Worm (Caenorhabditis elegans) whole organism, L2 larva: ENCODE data around the gene F52B11.5.

ENCODE experiments used
- C34F6.9 ChIP-seq: fragments of 150-350 bp; optimal IDR thresholded peaks from 2 replicates; lab custom pipeline; 2014; ENCODE audit warnings: missing biosample characterization, missing genetic modification characterization
- F13H6.1 ChIP-seq: sonication (generic microtip); optimal IDR thresholded peaks from 2 replicates; lab custom pipeline; 2016; ENCODE audit warnings: missing genetic modification characterization, missing compliant biosample characterization
- R02D3.7 ChIP-seq: fragments of 150-350 bp; optimal IDR thresholded peaks from 2 replicates; lab custom pipeline; 2014; ENCODE audit warnings: missing biosample characterization, missing genetic modification characterization
- ZK546.5 ChIP-seq: sonication (generic microtip); optimal IDR thresholded peaks from 2 replicates; lab custom pipeline; 2017; ENCODE audit warnings: missing biosample characterization, missing genetic modification characterization
- alr-1 ChIP-seq: fragments of 150-350 bp; optimal IDR thresholded peaks from 2 replicates; lab custom pipeline; 2014; ENCODE audit warnings: missing biosample characterization, missing genetic modification characterization
- aly-2 ChIP-seq: fragments of 150-350 bp; optimal IDR thresholded peaks from 2 replicates; lab custom pipeline; 2014; ENCODE audit warnings: missing biosample characterization, missing genetic modification characterization
- blmp-1 ChIP-seq: sonication (generic microtip); optimal IDR thresholded peaks from 2 replicates; lab custom pipeline; 2017; ENCODE audit warnings: missing genetic modification characterization, mild to moderate bottlenecking, missing compliant biosample characterization, antibody characterized with exemption, moderate library complexity; ENCODE audit not compliant: insufficient read depth
- ceh-16 ChIP-seq: fragments of 150-350 bp; optimal IDR thresholded peaks from 2 replicates; lab custom pipeline; 2014; ENCODE audit warnings: missing biosample characterization, missing genetic modification characterization
- crh-2 ChIP-seq: sonication (generic microtip); optimal IDR thresholded peaks from 2 replicates; lab custom pipeline; 2017; ENCODE audit warnings: missing biosample characterization, missing genetic modification characterization
- dmd-4 ChIP-seq: sonication (generic microtip); optimal IDR thresholded peaks from 2 replicates; lab custom pipeline; 2017; ENCODE audit warnings: missing biosample characterization, missing genetic modification characterization
- elt-1 ChIP-seq: fragments of 150-350 bp; optimal IDR thresholded peaks from 2 replicates; lab custom pipeline; 2014; ENCODE audit warnings: missing biosample characterization, missing genetic modification characterization
- elt-3 ChIP-seq: sonication (generic microtip); optimal IDR thresholded peaks from 2 replicates; lab custom pipeline; 2017; ENCODE audit warnings: missing biosample characterization, missing genetic modification characterization
- fos-1 ChIP-seq: fragments of 150-350 bp; optimal IDR thresholded peaks from 2 replicates; lab custom pipeline; 2014; ENCODE audit warnings: missing biosample characterization, missing genetic modification characterization
- lin-13 ChIP-seq: fragments of 150-350 bp; optimal IDR thresholded peaks from 2 replicates; lab custom pipeline; 2014; ENCODE audit warnings: missing biosample characterization, missing genetic modification reagents, missing genetic modification characterization
- lin-39 ChIP-seq: fragments of 150-350 bp; optimal IDR thresholded peaks from 2 replicates; lab custom pipeline; 2014; ENCODE audit warnings: missing biosample characterization, missing genetic modification reagents, missing genetic modification characterization
- mab-5 ChIP-seq: fragments of 150-350 bp; optimal IDR thresholded peaks from 2 replicates; lab custom pipeline; 2014; ENCODE audit warnings: missing biosample characterization, missing genetic modification characterization
- mbf-1 ChIP-seq: sonication (generic microtip); optimal IDR thresholded peaks from 2 replicates; lab custom pipeline; 2017; ENCODE audit warnings: missing biosample characterization, missing genetic modification characterization
- mdl-1 ChIP-seq, 2 experiments: fragments of 150-350 bp in 1 of 2; sonication (generic microtip) in 1 of 2; optimal IDR thresholded peaks; 2 replicates each; lab custom pipeline; 2017; ENCODE audit warnings: missing biosample characterization in 2 of 2, missing genetic modification characterization in 2 of 2
- nhr-10 ChIP-seq: sonication (generic microtip); optimal IDR thresholded peaks from 2 replicates; lab custom pipeline; 2017; ENCODE audit warnings: missing biosample characterization, missing genetic modification characterization
- nhr-12 ChIP-seq: fragments of 150-350 bp; optimal IDR thresholded peaks from 2 replicates; lab custom pipeline; 2014; ENCODE audit warnings: missing biosample characterization, missing genetic modification characterization
- nhr-129 ChIP-seq: fragments of 150-350 bp; optimal IDR thresholded peaks from 2 replicates; lab custom pipeline; 2014; ENCODE audit warnings: missing biosample characterization, missing genetic modification characterization
- nhr-21 ChIP-seq: fragments of 150-350 bp; optimal IDR thresholded peaks from 2 replicates; lab custom pipeline; 2014; ENCODE audit warnings: missing biosample characterization, missing genetic modification characterization
- nhr-23 ChIP-seq: fragments of 150-350 bp; optimal IDR thresholded peaks from 2 replicates; lab custom pipeline; 2014; ENCODE audit warnings: missing biosample characterization, missing genetic modification reagents, missing genetic modification characterization
- nhr-237 ChIP-seq: fragments of 150-350 bp; optimal IDR thresholded peaks from 2 replicates; lab custom pipeline; 2014; ENCODE audit warnings: missing biosample characterization, missing genetic modification characterization
- nhr-25 ChIP-seq: fragments of 150-350 bp; sonication (generic microtip); optimal IDR thresholded peaks from 3 replicates; lab custom pipeline; 2014; ENCODE audit warnings: missing biosample characterization, missing genetic modification characterization
- nhr-6 ChIP-seq: fragments of 150-350 bp; optimal IDR thresholded peaks from 2 replicates; lab custom pipeline; 2014; ENCODE audit warnings: missing biosample characterization, missing genetic modification characterization
- skn-1 ChIP-seq: sonication (generic microtip); optimal IDR thresholded peaks from 2 replicates; lab custom pipeline; 2017; ENCODE audit warnings: missing biosample characterization, missing genetic modification characterization
- sma-3 ChIP-seq: sonication (generic microtip); optimal IDR thresholded peaks from 2 replicates; lab custom pipeline; 2016; ENCODE audit warnings: missing genetic modification reagents, missing genetic modification characterization, missing compliant biosample characterization
- sma-9 ChIP-seq, 2 experiments: fragments of 150-350 bp in 1 of 2; sonication (generic microtip) in 1 of 2; optimal IDR thresholded peaks; 2 replicates each; lab custom pipeline; 2014 to 2016; ENCODE audit warnings: missing genetic modification characterization in 2 of 2, mild to moderate bottlenecking in 1 of 2, missing biosample characterization in 1 of 2, missing compliant biosample characterization in 1 of 2, missing genetic modification reagents in 1 of 2, moderate library complexity in 1 of 2
- unc-39 ChIP-seq: fragments of 150-350 bp; optimal IDR thresholded peaks from 2 replicates; lab custom pipeline; 2014; ENCODE audit warnings: missing biosample characterization, missing genetic modification characterization
- unc-55 ChIP-seq: fragments of 150-350 bp; sonication (generic microtip); optimal IDR thresholded peaks from 3 replicates; lab custom pipeline; 2014; ENCODE audit warnings: missing biosample characterization, missing genetic modification reagents, missing genetic modification characterization
- unc-62 ChIP-seq: fragments of 150-350 bp; optimal IDR thresholded peaks from 2 replicates; lab custom pipeline; 2014; ENCODE audit warnings: missing biosample characterization, missing genetic modification reagents, missing genetic modification characterization
- zag-1 ChIP-seq: fragments of 150-350 bp; optimal IDR thresholded peaks from 2 replicates; lab custom pipeline; 2014; ENCODE audit warnings: missing biosample characterization, missing genetic modification characterization
- ztf-1 ChIP-seq: fragments of 200-800 bp; sonication (Bioruptor generic); conservative IDR thresholded peaks from 2 replicates; pipeline ENCODE4 v1.3.6; 2022; ENCODE audit warnings: missing genetic modification characterization, missing compliant biosample characterization
- ztf-11 ChIP-seq: sonication (generic microtip); optimal IDR thresholded peaks from 2 replicates; lab custom pipeline; 2017; ENCODE audit warnings: missing biosample characterization, missing genetic modification characterization
- ztf-4 ChIP-seq: fragments of 150-350 bp; optimal IDR thresholded peaks from 2 replicates; lab custom pipeline; 2014; ENCODE audit warnings: missing biosample characterization, missing genetic modification characterization

F52B11.5 gene

DNA sequence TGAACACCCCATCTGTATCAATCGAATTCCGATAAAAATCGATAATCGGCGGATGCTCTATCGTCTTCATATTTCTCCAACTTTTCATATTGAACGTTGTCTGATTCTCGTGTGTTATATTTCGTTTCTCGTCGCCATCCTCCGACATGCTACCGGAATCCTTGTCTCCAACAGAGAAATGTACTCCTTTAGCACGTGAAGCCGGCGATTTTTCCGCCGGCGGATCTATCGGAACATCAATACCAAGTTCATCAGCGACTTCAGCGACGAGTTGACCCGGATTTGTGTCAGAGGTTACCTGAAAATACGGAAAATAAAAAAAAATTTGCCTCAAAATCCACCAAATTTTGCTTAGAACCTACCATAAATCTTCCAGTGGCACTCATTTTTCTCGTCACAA lies 12.0 kb upstream of the F52B11.5 start:
- TF ChIP-seq lin-13 (GFP tag; lab: Kevin White, UChicago): no peak
- TF ChIP-seq nhr-21 (tag; lab: Kevin White, UChicago): no peak
- no peak for TF ChIP-seq nhr-129 (tag; lab: Kevin White, UChicago)
- no peak for TF ChIP-seq fos-1 (tag; lab: Kevin White, UChicago)
- no peak for TF ChIP-seq nhr-23
- TF ChIP-seq mbf-1: no peak
- TF ChIP-seq R02D3.7: no peak
- no peak for TF ChIP-seq ztf-1 (GFP tag; lab: Robert Waterston, UW)
- no peak for TF ChIP-seq C34F6.9

ce11 chrIV:14114357-14114756 lies 11.3 kb upstream of the F52B11.5 start:
- TF ChIP-seq elt-3 (tag; lab: Kevin White, UChicago) (no peak), ceh-16 (no peak), dmd-4 (no peak), aly-2 (tag; lab: Kevin White, UChicago) (no peak), mdl-1 (tag; optimal IDR thresholded peaks at IDR 0.05; lab: Kevin White, UChicago) (no peak), nhr-25 (tag; lab: Kevin White, UChicago) (no peak), nhr-6 (no peak), ZK546.5 (no peak), unc-39 (tag; lab: Kevin White, UChicago) (no peak), unc-55 (GFP tag; lab: Kevin White, UChicago) (no peak), sma-3 (no peak), fos-1 (tag; lab: Kevin White, UChicago) (no peak), crh-2 (no peak), zag-1 (no peak), nhr-237 (no peak), sma-9 (GFP tag; optimal IDR thresholded peaks at IDR 0.05; lab: Kevin White, UChicago) (no peak), sma-9 (tag; optimal IDR thresholded peaks at IDR 0.05; lab: Kevin White, UChicago) (no peak), ztf-11 (tag; lab: Kevin White, UChicago) (no peak)
- TF ChIP-seq, all 48 proteins: peak for 0

ce11 chrIV:14113621-14114020 lies 10.6 kb upstream of the F52B11.5 start:
- no peak for TF ChIP-seq dmd-4
- no peak for TF ChIP-seq elt-1
- TF ChIP-seq F13H6.1: no peak
- no peak for TF ChIP-seq aly-2 (tag; lab: Kevin White, UChicago)
- TF ChIP-seq skn-1 (tag; lab: Kevin White, UChicago): no peak
- no peak for TF ChIP-seq mab-5 (tag; lab: Kevin White, UChicago)
- TF ChIP-seq blmp-1 (tag; lab: Kevin White, UChicago): no peak
- no peak for TF ChIP-seq nhr-237
- no peak for TF ChIP-seq zag-1
- no peak for TF ChIP-seq C34F6.9
- TF ChIP-seq crh-2: no peak
- TF ChIP-seq mbf-1: no peak
- no peak for TF ChIP-seq lin-39 (tag; lab: Kevin White, UChicago)
- no peak for TF ChIP-seq mdl-1 (tag; optimal IDR thresholded peaks at IDR 0.05; lab: Kevin White, UChicago)
- TF ChIP-seq nhr-12: no peak
- TF ChIP-seq nhr-10 (tag; lab: Kevin White, UChicago): no peak

- TF ChIP-seq ztf-4 (tag; lab: Kevin White, UChicago) (no peak), unc-62 (GFP tag; lab: Kevin White, UChicago) (no peak), mab-5 (tag; lab: Kevin White, UChicago) (no peak), unc-55 (GFP tag; lab: Kevin White, UChicago) (no peak), alr-1 (tag; lab: Kevin White, UChicago) (no peak), F13H6.1 (no peak), nhr-12 (no peak), mbf-1 (no peak)
- TF ChIP-seq, all 48 proteins: peak for 0
Observed at ce11 chrIV:14107647-14108046, 4.6 kb upstream of the F52B11.5 start.

DNA sequence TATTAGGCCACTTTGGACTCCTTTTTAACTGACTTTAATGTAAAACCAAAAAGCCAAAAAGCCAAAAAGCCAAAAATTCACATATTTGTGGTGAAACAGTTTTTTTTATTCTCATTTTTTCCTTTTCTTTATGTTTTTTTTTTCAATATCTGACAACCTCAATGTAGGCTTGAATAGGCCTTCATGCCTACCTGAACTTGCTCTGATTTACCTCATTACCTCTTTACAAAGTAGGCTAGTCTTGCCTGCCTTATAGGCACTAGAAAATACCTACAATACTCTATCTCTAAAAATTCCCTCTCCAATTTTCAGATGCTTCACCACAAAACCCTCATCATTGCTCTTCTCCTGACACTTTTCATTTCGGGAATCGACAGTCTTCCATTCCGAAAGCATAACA lies 3.2 kb upstream of the F52B11.5 start, which contains the start of gene ins-34:
ins-34 (plus strand) TSS at position 301 of the 400 bp plus-strand sequence.
- no peak for TF ChIP-seq elt-1
